Fruit fly (Drosophila melanogaster) whole organism, embryonic: ENCODE measurements around the gene CG1273.
A peak's percentile ranks its signal among the peaks of the same experiment; 100 is the strongest.

Source experiments
- Abd-B ChIP-seq: fragments of 200-800 bp; sonication (Bioruptor generic); optimal IDR thresholded peaks from 2 replicates; lab custom pipeline; 2018; ENCODE audit warnings: missing biosample characterization, mild to moderate bottlenecking, missing genetic modification characterization, moderate library complexity
- Bgb ChIP-seq: fragments of 200-800 bp; sonication (Bioruptor generic); IDR thresholded peaks from 2 replicates; pipeline ENCODE4 v1.3.6; 2022; ENCODE audit warnings: missing biosample characterization, missing genetic modification characterization; ENCODE audit not compliant: partially characterized antibody
- BtbVII ChIP-seq: fragments of 200-800 bp; sonication (Bioruptor generic); optimal IDR thresholded peaks from 3 replicates; lab custom pipeline; 2017; ENCODE audit warnings: missing biosample characterization, mild to moderate bottlenecking, missing genetic modification characterization
- CG10321 ChIP-seq: fragments of 200-800 bp; sonication (Bioruptor generic); IDR thresholded peaks from 2 replicates; pipeline ENCODE4 v1.3.6; 2022; ENCODE audit warnings: missing biosample characterization, missing genetic modification characterization
- CG11093 ChIP-seq: fragments of 200-800 bp; sonication (Bioruptor generic); IDR thresholded peaks from 3 replicates; pipeline ENCODE4 v1.3.6; 2022; ENCODE audit warnings: missing biosample characterization, missing genetic modification characterization
- CG12299 ChIP-seq: fragments of 200-800 bp; sonication (Bioruptor generic); optimal IDR thresholded peaks from 2 replicates; lab custom pipeline; 2018; ENCODE audit warnings: missing biosample characterization, mild to moderate bottlenecking, missing genetic modification characterization
- CG13894 ChIP-seq: fragments of 200-800 bp; sonication (Bioruptor generic); optimal IDR thresholded peaks from 3 replicates; lab custom pipeline; 2018; ENCODE audit warnings: missing biosample characterization, mild to moderate bottlenecking, missing genetic modification characterization, moderate library complexity
- CG14050 ChIP-seq: fragments of 200-800 bp; sonication (Bioruptor generic); IDR thresholded peaks from 3 replicates; pipeline ENCODE4 v1.3.6; 2022; ENCODE audit warnings: missing biosample characterization, missing genetic modification characterization
- CG17612 ChIP-seq: fragments of 200-800 bp; sonication (Bioruptor generic); IDR thresholded peaks from 2 replicates; pipeline ENCODE4 v1.3.6; 2022; ENCODE audit warnings: missing biosample characterization, missing genetic modification characterization
- CG32532 ChIP-seq: fragments of 200-800 bp; sonication (Bioruptor generic); IDR thresholded peaks from 2 replicates; pipeline ENCODE4 v1.3.6; 2022; ENCODE audit warnings: missing biosample characterization, missing genetic modification characterization
- CG3407 ChIP-seq: fragments of 200-800 bp; sonication (Bioruptor generic); optimal IDR thresholded peaks from 2 replicates; lab custom pipeline; 2018; ENCODE audit warnings: missing biosample characterization, mild to moderate bottlenecking, missing genetic modification characterization
- CG34422 ChIP-seq: fragments of 200-800 bp; sonication (Bioruptor generic); IDR thresholded peaks from 3 replicates; pipeline ENCODE4 v1.3.6; 2022; ENCODE audit warnings: missing biosample characterization, missing genetic modification characterization
- CG4328 ChIP-seq: fragments of 200-800 bp; sonication (Bioruptor generic); optimal IDR thresholded peaks from 3 replicates; lab custom pipeline; 2017; ENCODE audit warnings: missing biosample characterization, missing genetic modification reagents, missing genetic modification characterization
- CG4820 ChIP-seq: fragments of 200-800 bp; sonication (Bioruptor generic); optimal IDR thresholded peaks from 3 replicates; lab custom pipeline; 2016; ENCODE audit warnings: missing biosample characterization, missing genetic modification characterization
- CG4854 ChIP-seq: fragments of 200-800 bp; sonication (Bioruptor generic); optimal IDR thresholded peaks from 2 replicates; lab custom pipeline; 2016; ENCODE audit warnings: missing biosample characterization, missing genetic modification characterization, inconsistent platforms
- CG6689 ChIP-seq: fragments of 200-800 bp; sonication (Bioruptor generic); IDR thresholded peaks from 2 replicates; pipeline ENCODE4 v1.3.6; 2022; ENCODE audit warnings: missing biosample characterization, missing genetic modification characterization
- CG7963 ChIP-seq: fragments of 200-800 bp; sonication (Bioruptor generic); IDR thresholded peaks from 3 replicates; pipeline ENCODE4 v1.3.6; 2022; ENCODE audit warnings: missing biosample characterization, missing genetic modification characterization; ENCODE audit not compliant: partially characterized antibody
- CG8089 ChIP-seq: fragments of 200-800 bp; sonication (Bioruptor generic); optimal IDR thresholded peaks from 3 replicates; lab custom pipeline; 2016; ENCODE audit warnings: missing biosample characterization, missing genetic modification characterization
- CG8281 ChIP-seq: fragments of 200-800 bp; sonication (Bioruptor generic); optimal IDR thresholded peaks from 2 replicates; lab custom pipeline; 2018; ENCODE audit warnings: missing biosample characterization, mild to moderate bottlenecking, missing genetic modification characterization, moderate library complexity
- CG8765 ChIP-seq: fragments of 200-800 bp; sonication (Bioruptor generic); IDR thresholded peaks from 2 replicates; pipeline ENCODE4 v1.3.6; 2022; ENCODE audit warnings: missing biosample characterization, missing genetic modification characterization
- CkIIα-i1 ChIP-seq: fragments of 200-800 bp; sonication (Bioruptor generic); IDR thresholded peaks from 2 replicates; pipeline ENCODE4 v1.3.6; 2022; ENCODE audit warnings: missing biosample characterization, missing genetic modification characterization
- CrebB ChIP-seq: fragments of 200-800 bp; sonication (Bioruptor generic); optimal IDR thresholded peaks from 3 replicates; lab custom pipeline; 2018; ENCODE audit warnings: missing biosample characterization, mild to moderate bottlenecking, missing genetic modification characterization
- Dfd ChIP-seq, 2 experiments: fragments of >200 bp; optimal IDR thresholded peaks; 2 replicates each; lab custom pipeline; 2017; ENCODE audit warnings: missing biosample characterization in 2 of 2, missing genetic modification characterization in 2 of 2
- Fer3 ChIP-seq: fragments of 200-800 bp; sonication (Bioruptor generic); optimal IDR thresholded peaks from 2 replicates; lab custom pipeline; 2018; ENCODE audit warnings: missing biosample characterization, mild to moderate bottlenecking, missing genetic modification characterization, moderate library complexity
- GATAe ChIP-seq: fragments of 200-800 bp; sonication (Bioruptor generic); conservative IDR thresholded peaks from 2 replicates; pipeline ENCODE4 v1.3.6; 2022; ENCODE audit warnings: missing biosample characterization, missing genetic modification characterization
- MTF-1 ChIP-seq: fragments of 200-800 bp; sonication (Bioruptor generic); optimal IDR thresholded peaks from 2 replicates; lab custom pipeline; 2018; ENCODE audit warnings: missing biosample characterization, mild to moderate bottlenecking, missing genetic modification characterization, borderline replicate concordance
- Max ChIP-seq: fragments of 200-800 bp; sonication (Bioruptor generic); optimal IDR thresholded peaks from 2 replicates; lab custom pipeline; 2016; ENCODE audit warnings: missing biosample characterization, mild to moderate bottlenecking, missing genetic modification characterization
- Mes4 ChIP-seq: fragments of 200-800 bp; sonication (Bioruptor generic); optimal IDR thresholded peaks from 2 replicates; lab custom pipeline; 2016; ENCODE audit warnings: missing biosample characterization, missing genetic modification characterization
- Nf-YC ChIP-seq: fragments of 200-800 bp; optimal IDR thresholded peaks from 3 replicates; lab custom pipeline; 2019; ENCODE audit warnings: missing biosample characterization, mild to moderate bottlenecking, missing genetic modification characterization, moderate library complexity
- Ptx1 ChIP-seq: fragments of 200-800 bp; sonication (Bioruptor generic); IDR thresholded peaks from 2 replicates; pipeline ENCODE4 v1.3.6; 2022; ENCODE audit warnings: missing biosample characterization, missing genetic modification characterization
- Spps ChIP-seq: fragments of 200-800 bp; sonication (Bioruptor generic); optimal IDR thresholded peaks from 2 replicates; lab custom pipeline; 2018; ENCODE audit warnings: missing biosample characterization, mild to moderate bottlenecking, missing genetic modification characterization
- Sry-δ ChIP-seq: fragments of 200-800 bp; sonication (Bioruptor generic); optimal IDR thresholded peaks from 2 replicates; lab custom pipeline; 2016; ENCODE audit warnings: missing biosample characterization, missing genetic modification characterization
- amos ChIP-seq: fragments of 200-800 bp; sonication (Bioruptor generic); IDR thresholded peaks from 2 replicates; pipeline ENCODE4 v1.3.6; 2022; ENCODE audit warnings: missing biosample characterization, missing genetic modification characterization; ENCODE audit not compliant: partially characterized antibody
- ap ChIP-seq: fragments of 200-800 bp; sonication (Bioruptor generic); IDR thresholded peaks from 2 replicates; pipeline ENCODE4 v1.3.6; 2022; ENCODE audit warnings: missing biosample characterization, missing genetic modification characterization
- cato ChIP-seq: fragments of 200-800 bp; sonication (Bioruptor generic); optimal IDR thresholded peaks from 2 replicates; lab custom pipeline; 2016; ENCODE audit warnings: missing biosample characterization, missing genetic modification characterization, borderline replicate concordance
- en ChIP-seq: fragments of 200-800 bp; sonication (Bioruptor generic); optimal IDR thresholded peaks from 2 replicates; lab custom pipeline; 2016; ENCODE audit warnings: missing biosample characterization, missing genetic modification characterization
- gsb ChIP-seq: fragments of 200-800 bp; sonication (Bioruptor generic); IDR thresholded peaks from 2 replicates; pipeline ENCODE4 v1.3.6; 2022; ENCODE audit warnings: missing biosample characterization, missing genetic modification characterization
- gt ChIP-seq: fragments of 200-800 bp; sonication (Bioruptor generic); IDR thresholded peaks from 2 replicates; pipeline ENCODE4 v1.3.6; 2022; ENCODE audit warnings: missing biosample characterization, missing genetic modification characterization
- kah ChIP-seq: fragments of 200-800 bp; sonication (Bioruptor generic); optimal IDR thresholded peaks from 2 replicates; lab custom pipeline; 2018; ENCODE audit warnings: missing biosample characterization, mild to moderate bottlenecking, missing genetic modification characterization
- kni ChIP-seq: fragments of 200-800 bp; sonication (Bioruptor generic); optimal IDR thresholded peaks from 3 replicates; lab custom pipeline; 2017; ENCODE audit warnings: mild to moderate bottlenecking, missing biosample characterization, missing genetic modification reagents, missing genetic modification characterization
- lilli ChIP-seq: fragments of 200-800 bp; sonication (Bioruptor generic); optimal IDR thresholded peaks from 3 replicates; lab custom pipeline; 2016; ENCODE audit warnings: missing biosample characterization, missing genetic modification characterization
- nerfin-1 ChIP-seq: fragments of 200-800 bp; sonication (Bioruptor generic); optimal IDR thresholded peaks from 3 replicates; lab custom pipeline; 2019; ENCODE audit warnings: missing biosample characterization, mild to moderate bottlenecking, missing genetic modification characterization, moderate library complexity
- peb ChIP-seq: fragments of 200-800 bp; sonication (Bioruptor generic); IDR thresholded peaks from 2 replicates; pipeline ENCODE4 v1.3.6; 2022; ENCODE audit warnings: missing biosample characterization, missing genetic modification characterization
- pfk ChIP-seq: fragments of 200-800 bp; sonication (Bioruptor generic); optimal IDR thresholded peaks from 2 replicates; lab custom pipeline; 2018; ENCODE audit warnings: missing biosample characterization, mild to moderate bottlenecking, missing genetic modification characterization, moderate library complexity
- ro ChIP-seq: fragments of 200-800 bp; sonication (Bioruptor generic); IDR thresholded peaks from 2 replicates; pipeline ENCODE4 v1.3.6; 2022; ENCODE audit warnings: missing biosample characterization, missing genetic modification characterization
- salm ChIP-seq: fragments of 200-800 bp; sonication (Bioruptor generic); optimal IDR thresholded peaks from 2 replicates; lab custom pipeline; 2018; ENCODE audit warnings: missing biosample characterization, mild to moderate bottlenecking, missing genetic modification characterization
- scrt ChIP-seq: fragments of 200-800 bp; sonication (Bioruptor generic); optimal IDR thresholded peaks from 2 replicates; lab custom pipeline; 2018; ENCODE audit warnings: missing biosample characterization, mild to moderate bottlenecking, missing genetic modification characterization, moderate library complexity
- sisA ChIP-seq: fragments of 200-800 bp; sonication (Bioruptor generic); IDR thresholded peaks from 2 replicates; pipeline ENCODE4 v1.3.6; 2022; ENCODE audit warnings: missing biosample characterization, missing genetic modification characterization
- trem ChIP-seq: fragments of 200-800 bp; optimal IDR thresholded peaks from 3 replicates; lab custom pipeline; 2019; ENCODE audit warnings: missing biosample characterization, mild to moderate bottlenecking, missing genetic modification characterization, moderate library complexity
- ttk ChIP-seq: fragments of 200-800 bp; sonication (Bioruptor generic); IDR thresholded peaks from 2 replicates; pipeline ENCODE4 v2.1.2; 2022; ENCODE audit warnings: missing biosample characterization, missing genetic modification characterization

Gene CG1273

DNA sequence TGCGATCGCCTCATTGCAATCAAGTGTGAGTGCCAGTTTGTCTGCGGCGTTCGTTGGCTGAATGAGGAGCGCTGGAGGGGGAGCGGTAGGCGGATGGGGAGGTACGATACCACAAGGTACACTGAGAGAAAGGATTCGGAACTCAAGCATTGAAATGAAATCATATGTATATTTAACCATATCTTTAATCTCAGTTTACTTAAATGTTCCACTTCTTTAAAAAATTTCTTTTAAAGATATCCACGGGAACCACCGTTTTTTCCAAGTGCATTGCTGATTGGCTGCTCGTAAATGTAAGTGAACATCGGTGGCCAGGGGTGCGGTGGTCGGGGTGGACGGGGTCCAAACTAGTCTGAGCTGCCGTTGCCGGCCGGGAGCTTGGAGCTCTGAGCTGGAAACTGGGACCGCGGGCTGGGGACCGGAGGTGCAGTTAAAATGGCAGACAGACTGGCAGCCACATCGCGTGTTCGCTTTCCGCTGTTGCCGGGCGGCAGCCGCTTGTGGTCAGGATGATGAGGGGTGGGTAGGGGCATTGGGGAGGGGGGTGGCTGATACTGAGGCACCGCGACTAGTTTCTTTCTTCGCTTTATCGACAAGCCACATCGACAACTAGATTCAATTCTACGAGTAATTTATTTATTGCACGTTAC lies 35.2 kb upstream of the CG1273 start (continued):
- peak; percentile 98 for TF ChIP-seq Ptx1
- TF ChIP-seq GATAe (GFP tag; lab: Robert Waterston, UW): peak; percentile 49; the same call in 1 of the 2 replicates
- no peak for TF ChIP-seq Dfd (GFP tag; optimal IDR thresholded peaks at IDR 0.05; lab: Kevin White, UChicago)
- peak; percentile 87 for TF ChIP-seq CG4854 (GFP tag; lab: Kevin White, UChicago)
- peak; percentile 72 for TF ChIP-seq CG17612 (GFP tag; lab: Robert Waterston, UW)
- peak; percentile 89 for TF ChIP-seq en
- TF ChIP-seq CG7963 (GFP tag; lab: Robert Waterston, UW): no peak
- TF ChIP-seq trem (tag; lab: Kevin White, UChicago): peak; percentile 94
- peak; percentile 96 for TF ChIP-seq salm
- TF ChIP-seq Fer3: peak; percentile 91
- peak; percentile 96 for TF ChIP-seq peb (GFP tag; lab: Robert Waterston, UW)
- peak; percentile 90 for TF ChIP-seq cato (GFP tag; lab: Kevin White, UChicago)
- peak; percentile 98 for TF ChIP-seq ttk (GFP tag; lab: Robert Waterston, UW)
- no peak for TF ChIP-seq Bgb (GFP tag; lab: Robert Waterston, UW)
- TF ChIP-seq CG34422 (GFP tag; lab: Robert Waterston, UW): peak; percentile 97
- peak; percentile 88 for TF ChIP-seq ro (GFP tag; lab: Robert Waterston, UW)
- peak; percentile 80; the same call in 1 of the 2 replicates for TF ChIP-seq CkIIα-i1 (GFP tag; lab: Robert Waterston, UW)
- TF ChIP-seq CG4820: peak; percentile 97
- TF ChIP-seq CG3407 (GFP tag; lab: Kevin White, UChicago): peak; percentile 96
- peak; percentile 92 for TF ChIP-seq CG12299 (tag; lab: Kevin White, UChicago)
- peak; percentile 96 for TF ChIP-seq CG8089 (GFP tag; lab: Kevin White, UChicago)
- peak; percentile 85 for TF ChIP-seq CG32532 (GFP tag; lab: Robert Waterston, UW)
- TF ChIP-seq Sry-δ (GFP tag; lab: Kevin White, UChicago): peak; percentile 68
- peak; percentile 96 for TF ChIP-seq kah
- TF ChIP-seq CG8765 (GFP tag; lab: Robert Waterston, UW): peak; percentile 76; the same call in 1 of the 2 replicates
- TF ChIP-seq CG6689: peak; percentile 96
- TF ChIP-seq nerfin-1 (tag; lab: Kevin White, UChicago): peak; percentile 96
- peak; percentile 88 for TF ChIP-seq gsb (GFP tag; lab: Robert Waterston, UW)
- TF ChIP-seq Spps (tag; lab: Kevin White, UChicago): peak; percentile 93
- peak; percentile 97 for TF ChIP-seq CG14050 (GFP tag; lab: Robert Waterston, UW)
- TF ChIP-seq CG10321 (GFP tag; lab: Robert Waterston, UW): peak; percentile 78
- no peak for TF ChIP-seq amos
- peak; percentile 99 for TF ChIP-seq sisA (GFP tag; lab: Robert Waterston, UW)
- peak; percentile 90 for TF ChIP-seq BtbVII (GFP tag; lab: Kevin White, UChicago)
- TF ChIP-seq gt (GFP tag; lab: Robert Waterston, UW): peak; percentile 94
- peak; percentile 94 for TF ChIP-seq CG4328 (GFP tag; lab: Kevin White, UChicago)
- peak; percentile 85 for TF ChIP-seq scrt
- TF ChIP-seq CrebB (tag; lab: Kevin White, UChicago): peak; percentile 93
- peak; percentile 98 for TF ChIP-seq Abd-B (GFP tag; lab: Kevin White, UChicago)
- peak; percentile 94 for TF ChIP-seq CG11093 (GFP tag; lab: Robert Waterston, UW)
- TF ChIP-seq kni (GFP tag; lab: Kevin White, UChicago): peak; percentile 96
- peak; percentile 94 for TF ChIP-seq MTF-1 (GFP tag; lab: Kevin White, UChicago)
- TF ChIP-seq Nf-YC (tag; lab: Kevin White, UChicago): peak; percentile 85
- TF ChIP-seq Max (GFP tag; lab: Kevin White, UChicago): peak; percentile 87
- peak; percentile 88 for TF ChIP-seq lilli
- TF ChIP-seq CG13894 (tag; lab: Kevin White, UChicago): peak; percentile 34
- peak; percentile 78 for TF ChIP-seq CG8281
- peak; percentile 97 for TF ChIP-seq Mes4 (GFP tag; lab: Kevin White, UChicago)
- TF ChIP-seq pfk (GFP tag; lab: Kevin White, UChicago): peak; percentile 30
- TF ChIP-seq ap (GFP tag; lab: Robert Waterston, UW): peak; percentile 97
